Fruit fly (Drosophila melanogaster): ENCODE measurements around the gene CG10864.

The CG10864 gene

dm6 chr3R:18456196-18456781, 44.9 kb upstream of the CG10864 start (continued):
- TF ChIP-seq Sox14 (GFP tag; optimal IDR thresholded peaks at IDR 0.05): peak; percentile 88
- peak; percentile 81 for TF ChIP-seq CG11762 (GFP tag; optimal IDR thresholded peaks at IDR 0.05; ENCODE audit: insufficient read depth)
- TF ChIP-seq CG8632 (GFP tag; optimal IDR thresholded peaks at IDR 0.05): peak; percentile 86
- peak; percentile 82 for TF ChIP-seq Gug (GFP tag; IDR thresholded peaks at IDR 0.05)
- TF ChIP-seq CG11902 (GFP tag; optimal IDR thresholded peaks at IDR 0.05): peak; percentile 69
- TF ChIP-seq CG34406 (GFP tag; optimal IDR thresholded peaks at IDR 0.05): peak; percentile 87
- peak; percentile 78 for TF ChIP-seq dsx (GFP tag; optimal IDR thresholded peaks at IDR 0.05; ENCODE audit: poor library complexity, severe bottlenecking)
- peak; percentile 25 for TF ChIP-seq fd85E (GFP tag; optimal IDR thresholded peaks at IDR 0.05)
- TF ChIP-seq pdm3 (GFP tag; optimal IDR thresholded peaks at IDR 0.05): peak; percentile 91
- peak; percentile 61 for TF ChIP-seq Ets21C (GFP tag; optimal IDR thresholded peaks at IDR 0.05)
- TF ChIP-seq acj6 (GFP tag; optimal IDR thresholded peaks at IDR 0.05): peak; percentile 90
- TF ChIP-seq Met (GFP tag; optimal IDR thresholded peaks at IDR 0.05): peak; percentile 73
- TF ChIP-seq Hr39 (GFP tag; optimal IDR thresholded peaks at IDR 0.05): peak; percentile 77
- peak; percentile 88 for TF ChIP-seq fd59A (GFP tag; optimal IDR thresholded peaks at IDR 0.05)
- TF ChIP-seq vri (GFP tag; optimal IDR thresholded peaks at IDR 0.05): peak; percentile 62
- peak; percentile 91 for TF ChIP-seq CG10669 (GFP tag; optimal IDR thresholded peaks at IDR 0.05)
- TF ChIP-seq Eip75B (GFP tag; optimal IDR thresholded peaks at IDR 0.05): peak; percentile 94
- TF ChIP-seq CG3919 (GFP tag; optimal IDR thresholded peaks at IDR 0.05): peak; percentile 84

- TF ChIP-seq CG6792 (GFP tag; optimal IDR thresholded peaks at IDR 0.05) (no peak), CG11762 (GFP tag; optimal IDR thresholded peaks at IDR 0.05; ENCODE audit: insufficient read depth) (no peak), topi (GFP tag; optimal IDR thresholded peaks at IDR 0.05) (no peak), fkh (GFP tag; optimal IDR thresholded peaks at IDR 0.05) (peak; percentile 52), CG6163 (GFP tag; IDR thresholded peaks at IDR 0.05) (no peak), CG11294 (GFP tag; IDR thresholded peaks at IDR 0.05) (no peak), CG6276 (GFP tag; optimal IDR thresholded peaks at IDR 0.05) (peak; percentile 1), CG10669 (GFP tag; optimal IDR thresholded peaks at IDR 0.05) (no peak), Sox15 (GFP tag; optimal IDR thresholded peaks at IDR 0.05) (no peak), dsx (GFP tag; optimal IDR thresholded peaks at IDR 0.05; ENCODE audit: poor library complexity, severe bottlenecking) (no peak), CG31627 (GFP tag; optimal IDR thresholded peaks at IDR 0.05) (no peak), Ets21C (GFP tag; optimal IDR thresholded peaks at IDR 0.05) (no peak), svp (GFP tag) (peak; percentile 47), vri (GFP tag; optimal IDR thresholded peaks at IDR 0.05) (peak; percentile 57), CG3919 (GFP tag; optimal IDR thresholded peaks at IDR 0.05) (no peak), Hr4 (GFP tag; optimal IDR thresholded peaks at IDR 0.05) (no peak), CG9139 (GFP tag; optimal IDR thresholded peaks at IDR 0.05) (no peak), Ets96B (tag; optimal IDR thresholded peaks at IDR 0.05) (no peak)
These were observed 38.6 kb upstream of the CG10864 start for dm6 chr3R:18449896-18450637.

dm6 chr3R:18449188-18449587, 37.8 kb upstream of the CG10864 start:
- TF ChIP-seq cyc (GFP tag; optimal IDR thresholded peaks at IDR 0.05) (no peak), CG11294 (GFP tag; IDR thresholded peaks at IDR 0.05) (no peak), CG6276 (GFP tag; optimal IDR thresholded peaks at IDR 0.05) (no peak), Blimp-1 (GFP tag; optimal IDR thresholded peaks at IDR 0.05) (no peak), Eip75B (GFP tag; optimal IDR thresholded peaks at IDR 0.05) (no peak), CG16779 (tag; optimal IDR thresholded peaks at IDR 0.05) (no peak), ss (GFP tag; optimal IDR thresholded peaks at IDR 0.05) (no peak), Hr38 (GFP tag; optimal IDR thresholded peaks at IDR 0.05) (no peak), topi (GFP tag; optimal IDR thresholded peaks at IDR 0.05) (no peak), lz (GFP tag; optimal IDR thresholded peaks at IDR 0.05) (no peak), CG6854 (GFP tag; optimal IDR thresholded peaks at IDR 0.05) (no peak), pdm3 (GFP tag; optimal IDR thresholded peaks at IDR 0.05) (no peak), CG10631 (GFP tag; optimal IDR thresholded peaks at IDR 0.05) (no peak), CG7368 (GFP tag; optimal IDR thresholded peaks at IDR 0.05) (no peak), OdsH (GFP tag; optimal IDR thresholded peaks at IDR 0.05) (no peak), CG8632 (GFP tag; optimal IDR thresholded peaks at IDR 0.05) (no peak), Gug (GFP tag; IDR thresholded peaks at IDR 0.05) (no peak), CG6792 (GFP tag; optimal IDR thresholded peaks at IDR 0.05) (no peak), CG6163 (GFP tag; IDR thresholded peaks at IDR 0.05) (no peak), fkh (GFP tag; optimal IDR thresholded peaks at IDR 0.05) (no peak)
